Worm (Caenorhabditis elegans) whole organism, young adult: ENCODE results near the gene ceh-31.

ENCODE experiments used
- ama-1 ChIP-seq, 3 experiments: fragments of 150-350 bp in 1 of 3; sonication (generic microtip) in 2 of 3; optimal IDR thresholded peaks; 2 replicates each; lab custom pipeline; 2014 to 2018; ENCODE audit warnings: missing biosample characterization in 2 of 3, missing genetic modification characterization in 2 of 3, missing genetic modification reagents in 2 of 3
- dpl-1 ChIP-seq: fragments of 150-350 bp; optimal IDR thresholded peaks from 2 replicates; lab custom pipeline; 2014; ENCODE audit warnings: missing biosample characterization, missing genetic modification reagents, missing genetic modification characterization
- hsf-1 ChIP-seq: fragments of 200-800 bp; sonication (Bioruptor generic); IDR thresholded peaks from 2 replicates; pipeline ENCODE4 v1.3.6; 2022; ENCODE audit warnings: missing genetic modification reagents, missing genetic modification characterization, missing compliant biosample characterization
- unc-130 ChIP-seq: sonication (generic microtip); optimal IDR thresholded peaks from 2 replicates; lab custom pipeline; 2016; ENCODE audit warnings: missing genetic modification reagents, missing genetic modification characterization, missing compliant biosample characterization
- unc-62 ChIP-seq: fragments of 150-350 bp; optimal IDR thresholded peaks from 2 replicates; lab custom pipeline; 2014; ENCODE audit warnings: missing biosample characterization, missing genetic modification reagents, missing genetic modification characterization

ce11 chrX:3059299-3059698, 10.9 kb downstream of the ceh-31 start, which contains the start of gene rsef-1:
- TF ChIP-seq unc-130 (GFP tag; lab: Kevin White, UChicago) (no peak), ama-1 (optimal IDR thresholded peaks at IDR 0.05; lab: Kevin White, UChicago) (no peak), ama-1 (GFP tag; optimal IDR thresholded peaks at IDR 0.05; lab: Kevin White, UChicago) (no peak), unc-62 (GFP tag; lab: Kevin White, UChicago) (no peak), dpl-1 (GFP tag; lab: Kevin White, UChicago) (no peak), hsf-1 (GFP tag; lab: Robert Waterston, UW) (no peak)
